Fruit fly (Drosophila melanogaster) whole organism, embryonic: Measurements from ENCODE around the gene Parg.

Experiments used
- C15 ChIP-seq: fragments of 200-800 bp; sonication (Bioruptor generic); IDR thresholded peaks from 3 replicates; pipeline ENCODE4 v1.3.6; 2022; ENCODE audit warnings: missing biosample characterization, missing genetic modification characterization
- CG10267 ChIP-seq: fragments of 200-800 bp; sonication (Bioruptor generic); optimal IDR thresholded peaks from 2 replicates; lab custom pipeline; 2018; ENCODE audit warnings: missing biosample characterization, mild to moderate bottlenecking, missing genetic modification characterization, moderate library complexity
- CG10321 ChIP-seq: fragments of 200-800 bp; sonication (Bioruptor generic); IDR thresholded peaks from 2 replicates; pipeline ENCODE4 v1.3.6; 2022; ENCODE audit warnings: missing biosample characterization, missing genetic modification characterization
- CG10565 ChIP-seq: fragments of 200-800 bp; sonication (Bioruptor generic); optimal IDR thresholded peaks from 3 replicates; lab custom pipeline; 2016; ENCODE audit warnings: missing biosample characterization, mild to moderate bottlenecking, missing genetic modification characterization
- CG11398 ChIP-seq: fragments of 200-800 bp; sonication (Bioruptor generic); optimal IDR thresholded peaks from 2 replicates; lab custom pipeline; 2016; ENCODE audit warnings: missing biosample characterization, missing genetic modification characterization
- CG11695 ChIP-seq: fragments of 200-800 bp; sonication (Bioruptor generic); IDR thresholded peaks from 3 replicates; pipeline ENCODE4 v1.3.6; 2022; ENCODE audit warnings: missing biosample characterization, missing genetic modification characterization
- CG12071 ChIP-seq: fragments of 200-800 bp; sonication (Bioruptor generic); optimal IDR thresholded peaks from 3 replicates; lab custom pipeline; 2018; ENCODE audit warnings: missing biosample characterization, mild to moderate bottlenecking, missing genetic modification characterization
- CG12104 ChIP-seq: fragments of 200-800 bp; sonication (Bioruptor generic); optimal IDR thresholded peaks from 3 replicates; lab custom pipeline; 2016; ENCODE audit warnings: missing biosample characterization, missing genetic modification characterization
- CG16863 ChIP-seq: fragments of 200-800 bp; sonication (Bioruptor generic); optimal IDR thresholded peaks from 3 replicates; lab custom pipeline; 2016; ENCODE audit warnings: missing biosample characterization, missing genetic modification characterization
- CG18619 ChIP-seq: fragments of 200-800 bp; sonication (Bioruptor generic); optimal IDR thresholded peaks from 3 replicates; lab custom pipeline; 2017; ENCODE audit warnings: missing biosample characterization, mild to moderate bottlenecking, missing genetic modification characterization
- CG30020 ChIP-seq: fragments of 200-800 bp; optimal IDR thresholded peaks from 2 replicates; lab custom pipeline; 2019; ENCODE audit warnings: missing biosample characterization, mild to moderate bottlenecking, missing genetic modification characterization, moderate library complexity
- CG3065 ChIP-seq: fragments of 200-800 bp; sonication (Bioruptor generic); optimal IDR thresholded peaks from 2 replicates; lab custom pipeline; 2016; ENCODE audit warnings: missing biosample characterization, missing genetic modification characterization
- CG5180 ChIP-seq: fragments of 200-800 bp; sonication (Bioruptor generic); optimal IDR thresholded peaks from 3 replicates; lab custom pipeline; 2017; ENCODE audit warnings: missing biosample characterization, missing genetic modification characterization, mild to moderate bottlenecking, moderate library complexity, missing genetic modification reagents
- CG5245 ChIP-seq: fragments of 200-800 bp; sonication (Bioruptor generic); optimal IDR thresholded peaks from 3 replicates; lab custom pipeline; 2016; ENCODE audit warnings: missing biosample characterization, missing genetic modification characterization
- CG6765 ChIP-seq: fragments of 200-800 bp; sonication (Bioruptor generic); optimal IDR thresholded peaks from 3 replicates; lab custom pipeline; 2017; ENCODE audit warnings: missing biosample characterization, mild to moderate bottlenecking, missing genetic modification characterization
- CG7357 ChIP-seq: fragments of 200-800 bp; sonication (Bioruptor generic); IDR thresholded peaks from 3 replicates; pipeline ENCODE4 v1.3.6; 2022; ENCODE audit warnings: missing biosample characterization, missing genetic modification characterization
- CG7745 ChIP-seq: fragments of 200-800 bp; sonication (Bioruptor generic); optimal IDR thresholded peaks from 2 replicates; lab custom pipeline; 2018; ENCODE audit warnings: missing biosample characterization, mild to moderate bottlenecking, missing genetic modification characterization, moderate library complexity
- CG8359 ChIP-seq: fragments of 200-800 bp; sonication (Bioruptor generic); optimal IDR thresholded peaks from 2 replicates; lab custom pipeline; 2017; ENCODE audit warnings: missing biosample characterization, mild to moderate bottlenecking, missing genetic modification characterization, borderline replicate concordance
- CG9215 ChIP-seq: fragments of 200-800 bp; sonication (Bioruptor generic); IDR thresholded peaks from 2 replicates; pipeline ENCODE4 v1.3.6; 2022; ENCODE audit warnings: missing biosample characterization, missing genetic modification characterization
- CrebB ChIP-seq: fragments of 200-800 bp; sonication (Bioruptor generic); optimal IDR thresholded peaks from 3 replicates; lab custom pipeline; 2018; ENCODE audit warnings: missing biosample characterization, mild to moderate bottlenecking, missing genetic modification characterization
- Fer1 ChIP-seq: fragments of 200-800 bp; sonication (Bioruptor generic); optimal IDR thresholded peaks from 2 replicates; lab custom pipeline; 2017; ENCODE audit warnings: missing biosample characterization, mild to moderate bottlenecking, missing genetic modification characterization
- H15 ChIP-seq: fragments of 200-800 bp; sonication (Bioruptor generic); IDR thresholded peaks from 3 replicates; pipeline ENCODE4 v1.3.6; 2022; ENCODE audit warnings: missing biosample characterization, missing genetic modification characterization
- Hmx ChIP-seq: fragments of 200-800 bp; sonication (Bioruptor generic); optimal IDR thresholded peaks from 2 replicates; lab custom pipeline; 2016; ENCODE audit warnings: missing biosample characterization, missing genetic modification characterization
- Mad ChIP-seq: fragments of 200-800 bp; sonication (Bioruptor generic); optimal IDR thresholded peaks from 2 replicates; lab custom pipeline; 2016; ENCODE audit warnings: missing biosample characterization, missing genetic modification characterization
- Med ChIP-seq: fragments of 200-800 bp; sonication (Bioruptor generic); peaks from one replicate; lab custom pipeline; 2016; ENCODE audit warnings: missing biosample characterization, missing genetic modification characterization, mild to moderate bottlenecking, inconsistent platforms, moderate library complexity
- Oaz ChIP-seq: fragments of 200-800 bp; sonication (Bioruptor generic); IDR thresholded peaks from 2 replicates; pipeline ENCODE4 v1.3.6; 2022; ENCODE audit warnings: missing biosample characterization, missing genetic modification characterization
- Opbp ChIP-seq: fragments of 200-800 bp; sonication (Bioruptor generic); IDR thresholded peaks from 3 replicates; pipeline ENCODE4 v1.3.6; 2022; ENCODE audit warnings: missing biosample characterization, missing genetic modification characterization; ENCODE audit not compliant: partially characterized antibody
- Sox102F ChIP-seq: fragments of 200-800 bp; sonication (Bioruptor generic); optimal IDR thresholded peaks from 2 replicates; lab custom pipeline; 2018; ENCODE audit warnings: missing biosample characterization, mild to moderate bottlenecking, missing genetic modification characterization, moderate library complexity
- Stat92E ChIP-seq, 3 experiments: fragments of >200 bp in 2 of 3; fragments of 200-800 bp in 1 of 3; sonication (Bioruptor generic) in 1 of 3; optimal IDR thresholded peaks; 2 replicates each; lab custom pipeline; 2017 to 2019; ENCODE audit warnings: missing biosample characterization in 3 of 3, missing genetic modification characterization in 3 of 3, mild to moderate bottlenecking in 1 of 3, moderate library complexity in 1 of 3
- Trl ChIP-seq, 3 experiments: fragments of >200 bp in 2 of 3; fragments of 200-800 bp in 1 of 3; sonication (Bioruptor generic) in 1 of 3; optimal IDR thresholded peaks; 2 replicates in 1 of 3; 3 replicates in 2 of 3; lab custom pipeline; 2016 to 2017; ENCODE audit warnings: missing biosample characterization in 1 of 3, missing genetic modification characterization in 1 of 3
- az2 ChIP-seq: fragments of 200-800 bp; sonication (Bioruptor generic); optimal IDR thresholded peaks from 3 replicates; lab custom pipeline; 2016; ENCODE audit warnings: missing biosample characterization, missing genetic modification characterization
- cad ChIP-seq: fragments of >200 bp; optimal IDR thresholded peaks from 2 replicates; lab custom pipeline; 2017; ENCODE audit warnings: missing biosample characterization, missing genetic modification characterization
- chif ChIP-seq, 2 experiments: fragments of 200-800 bp; sonication (Bioruptor generic); optimal IDR thresholded peaks; 3 replicates each; lab custom pipeline; 2016; ENCODE audit warnings: missing biosample characterization in 2 of 2, missing genetic modification characterization in 2 of 2
- ci ChIP-seq: fragments of 200-800 bp; sonication (Bioruptor generic); IDR thresholded peaks from 3 replicates; pipeline ENCODE4 v1.3.6; 2022; ENCODE audit warnings: missing biosample characterization, missing genetic modification characterization
- cwo ChIP-seq: fragments of 200-800 bp; sonication (Bioruptor generic); optimal IDR thresholded peaks from 3 replicates; lab custom pipeline; 2017; ENCODE audit warnings: missing biosample characterization, missing genetic modification characterization, mild to moderate bottlenecking, moderate library complexity, missing genetic modification reagents
- dmrt99B ChIP-seq: fragments of 200-800 bp; sonication (Bioruptor generic); optimal IDR thresholded peaks from 2 replicates; lab custom pipeline; 2018; ENCODE audit warnings: missing biosample characterization, mild to moderate bottlenecking, missing genetic modification characterization, moderate library complexity
- exex ChIP-seq: fragments of 200-800 bp; sonication (Bioruptor generic); optimal IDR thresholded peaks from 4 replicates; lab custom pipeline; 2018; ENCODE audit warnings: missing biosample characterization, mild to moderate bottlenecking, missing genetic modification characterization, moderate library complexity
- gro ChIP-seq: fragments of 200-800 bp; sonication (Bioruptor generic); optimal IDR thresholded peaks from 2 replicates; lab custom pipeline; 2016; ENCODE audit warnings: missing biosample characterization, missing genetic modification characterization
- gsb ChIP-seq: fragments of 200-800 bp; sonication (Bioruptor generic); IDR thresholded peaks from 2 replicates; pipeline ENCODE4 v1.3.6; 2022; ENCODE audit warnings: missing biosample characterization, missing genetic modification characterization
- ken ChIP-seq: fragments of 200-800 bp; sonication (Bioruptor generic); IDR thresholded peaks from 3 replicates; pipeline ENCODE4 v1.3.6; 2022; ENCODE audit warnings: missing biosample characterization, missing genetic modification characterization
- otp ChIP-seq: fragments of 200-800 bp; sonication (Bioruptor generic); IDR thresholded peaks from 3 replicates; pipeline ENCODE4, ENCODE4 v1.3.6; 2022; ENCODE audit warnings: missing biosample characterization, missing genetic modification characterization
- pb ChIP-seq: fragments of 200-800 bp; sonication (Bioruptor generic); optimal IDR thresholded peaks from 3 replicates; lab custom pipeline; 2016; ENCODE audit warnings: missing biosample characterization, missing genetic modification characterization
- pros ChIP-seq: fragments of 200-800 bp; sonication (Bioruptor generic); optimal IDR thresholded peaks from 3 replicates; lab custom pipeline; 2019; ENCODE audit warnings: missing biosample characterization, mild to moderate bottlenecking, missing genetic modification characterization, moderate library complexity
- scrt ChIP-seq: fragments of 200-800 bp; sonication (Bioruptor generic); optimal IDR thresholded peaks from 2 replicates; lab custom pipeline; 2018; ENCODE audit warnings: missing biosample characterization, mild to moderate bottlenecking, missing genetic modification characterization, moderate library complexity
- sisA ChIP-seq: fragments of 200-800 bp; sonication (Bioruptor generic); IDR thresholded peaks from 2 replicates; pipeline ENCODE4 v1.3.6; 2022; ENCODE audit warnings: missing biosample characterization, missing genetic modification characterization
- tio ChIP-seq: fragments of 200-800 bp; sonication (Bioruptor generic); optimal IDR thresholded peaks from 2 replicates; lab custom pipeline; 2017; ENCODE audit warnings: missing biosample characterization, missing genetic modification characterization, inconsistent platforms
- tll ChIP-seq, 2 experiments: fragments of 200-800 bp in 1 of 2; fragments of >200 bp in 1 of 2; sonication (Bioruptor generic) in 1 of 2; optimal IDR thresholded peaks; 2 replicates each; lab custom pipeline; 2017 to 2019; ENCODE audit warnings: missing biosample characterization in 2 of 2, missing genetic modification characterization in 2 of 2, mild to moderate bottlenecking in 1 of 2, moderate library complexity in 1 of 2
- zen ChIP-seq: fragments of 200-800 bp; sonication (Bioruptor generic); optimal IDR thresholded peaks from 3 replicates; lab custom pipeline; 2018; ENCODE audit warnings: missing biosample characterization, mild to moderate bottlenecking, missing genetic modification characterization, moderate library complexity
- zf30C ChIP-seq: fragments of 200-800 bp; sonication (Bioruptor generic); optimal IDR thresholded peaks from 3 replicates; lab custom pipeline; 2018; ENCODE audit warnings: missing biosample characterization, mild to moderate bottlenecking, missing genetic modification characterization

Parg gene

DNA sequence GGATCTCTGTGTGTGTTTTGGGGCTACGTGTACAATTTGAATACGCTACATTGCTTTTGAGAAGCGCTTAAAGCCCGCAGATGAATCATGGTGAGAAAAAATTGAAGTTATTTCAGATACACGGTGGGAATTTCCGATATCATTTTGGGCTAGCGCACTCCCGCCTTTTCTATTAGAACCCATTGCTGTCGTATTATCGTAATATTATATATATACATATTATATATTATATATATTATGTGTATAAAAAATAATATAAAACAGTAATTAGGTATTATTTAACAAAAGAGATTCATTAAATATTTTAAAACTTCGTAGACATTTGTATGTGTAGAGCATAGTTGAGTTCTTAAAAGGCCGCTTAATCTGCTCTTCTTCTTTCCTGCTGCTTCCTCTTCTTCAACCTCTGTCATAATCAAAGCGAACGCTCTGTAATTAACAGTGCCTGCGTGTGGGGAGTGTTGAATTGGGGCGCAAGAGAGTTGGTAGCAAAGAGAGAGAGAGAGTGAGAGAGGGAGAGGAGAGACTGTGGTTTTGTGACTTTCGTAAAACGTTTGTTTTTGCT, 6.6 kb upstream of the Parg start (continued):
- peak; percentile 64 for TF ChIP-seq zen
- TF ChIP-seq zf30C (GFP tag; lab: Kevin White, UChicago): no peak
- no peak for TF ChIP-seq CG10565 (GFP tag; lab: Kevin White, UChicago)
- TF ChIP-seq Stat92E (GFP tag; optimal IDR thresholded peaks at IDR 0.05; lab: Kevin White, UChicago): peak in 2 of 3 experiments; percentile 53 to 67
- TF ChIP-seq sisA (GFP tag; lab: Robert Waterston, UW): peak; percentile 73
- no peak; the same call in 1 of the 3 replicates for TF ChIP-seq CG11695
- TF ChIP-seq pb (GFP tag; lab: Kevin White, UChicago): peak; percentile 6
- TF ChIP-seq tll (GFP tag; optimal IDR thresholded peaks at IDR 0.05; lab: Kevin White, UChicago): no peak
- TF ChIP-seq CG10267: peak; percentile 83
- no peak for TF ChIP-seq cad
- TF ChIP-seq H15 (GFP tag; lab: Robert Waterston, UW): 0 out of 3 replicates have a peak, but pooled peaks have one; percentile 39
- TF ChIP-seq gsb: no peak
- peak; percentile 76 for TF ChIP-seq CG5180
- peak; percentile 40 for TF ChIP-seq ci (GFP tag; lab: Robert Waterston, UW)
- TF ChIP-seq chif (GFP tag; optimal IDR thresholded peaks at IDR 0.05; lab: Kevin White, UChicago): peak in 1 of 2 experiments; percentile 28
- no peak for TF ChIP-seq CG12071 (GFP tag; lab: Kevin White, UChicago)
- no peak for TF ChIP-seq Oaz (GFP tag; lab: Robert Waterston, UW)
- no peak for TF ChIP-seq pros (GFP tag; lab: Kevin White, UChicago)
- TF ChIP-seq Mad: peak; percentile 13
- TF ChIP-seq az2 (GFP tag; lab: Kevin White, UChicago): peak; percentile 68
- no peak for TF ChIP-seq Opbp (GFP tag; lab: Robert Waterston, UW)
- TF ChIP-seq CG6765 (GFP tag; lab: Kevin White, UChicago): peak; percentile 32
- peak; percentile 93 for TF ChIP-seq dmrt99B (tag; lab: Kevin White, UChicago)
- TF ChIP-seq CG10321 (GFP tag; lab: Robert Waterston, UW): no peak
- peak; percentile 58 for TF ChIP-seq CG9215
- TF ChIP-seq CrebB: peak; percentile 13
- TF ChIP-seq ken (GFP tag; lab: Robert Waterston, UW): 0 out of 3 replicates have a peak, but pooled peaks have one; percentile 41
- TF ChIP-seq CG16863 (GFP tag; lab: Kevin White, UChicago): peak; percentile 16
- peak; percentile 79 for TF ChIP-seq Fer1 (GFP tag; lab: Kevin White, UChicago)
- peak; percentile 51; the same call in 2 of the 3 replicates for TF ChIP-seq CG7357 (GFP tag; lab: Robert Waterston, UW)
- TF ChIP-seq CG18619 (GFP tag; lab: Kevin White, UChicago): peak; percentile 88
- TF ChIP-seq Med: peak; percentile 54
- peak; percentile 76 for TF ChIP-seq CG8359 (GFP tag; lab: Kevin White, UChicago)
- TF ChIP-seq Trl (optimal IDR thresholded peaks at IDR 0.05; lab: Kevin White, UChicago): peak; percentile 93 to 95
- no peak for TF ChIP-seq Trl (GFP tag; optimal IDR thresholded peaks at IDR 0.05; lab: Kevin White, UChicago)
- no peak for TF ChIP-seq C15 (GFP tag; lab: Robert Waterston, UW)
- TF ChIP-seq Hmx (GFP tag; lab: Kevin White, UChicago): no peak
- no peak for TF ChIP-seq CG7745 (tag; lab: Kevin White, UChicago)
- peak; percentile 49 for TF ChIP-seq CG5245
- TF ChIP-seq CG11398: no peak
- no peak for TF ChIP-seq gro (GFP tag; lab: Kevin White, UChicago)
- peak; percentile 59 for TF ChIP-seq exex (tag; lab: Kevin White, UChicago)
- peak; percentile 57 for TF ChIP-seq CG12104 (GFP tag; lab: Kevin White, UChicago)
- TF ChIP-seq otp (GFP tag; lab: Robert Waterston, UW): no peak
- TF ChIP-seq cwo (GFP tag; lab: Kevin White, UChicago): peak; percentile 63
- TF ChIP-seq tio: peak; percentile 65
- TF ChIP-seq CG30020 (tag; lab: Kevin White, UChicago): peak; percentile 67
- TF ChIP-seq Sox102F (GFP tag; lab: Kevin White, UChicago): peak; percentile 91
- peak; percentile 58 for TF ChIP-seq scrt (GFP tag; lab: Kevin White, UChicago)
- no peak for TF ChIP-seq CG3065 (GFP tag; lab: Kevin White, UChicago)
